Fruit fly (Drosophila melanogaster) whole organism, embryonic: ENCODE measurements around the gene AP-1-2beta.

Source experiments
- Abd-B ChIP-seq: fragments of 200-800 bp; sonication (Bioruptor generic); optimal IDR thresholded peaks from 2 replicates; lab custom pipeline; 2018; ENCODE audit warnings: missing biosample characterization, mild to moderate bottlenecking, missing genetic modification characterization, moderate library complexity
- Atf-2 ChIP-seq: fragments of 200-800 bp; sonication (Bioruptor generic); optimal IDR thresholded peaks from 2 replicates; lab custom pipeline; 2016; ENCODE audit warnings: missing biosample characterization, missing genetic modification characterization
- Awh ChIP-seq: fragments of 200-800 bp; sonication (Bioruptor generic); IDR thresholded peaks from 2 replicates; pipeline ENCODE4, ENCODE4 v1.3.6; 2022; ENCODE audit warnings: missing biosample characterization, missing genetic modification characterization
- B-H1 ChIP-seq: fragments of 200-800 bp; sonication (Bioruptor generic); IDR thresholded peaks from 3 replicates; pipeline ENCODE4 v1.3.6; 2022; ENCODE audit warnings: missing biosample characterization, missing genetic modification characterization
- CG10321 ChIP-seq: fragments of 200-800 bp; sonication (Bioruptor generic); IDR thresholded peaks from 2 replicates; pipeline ENCODE4 v1.3.6; 2022; ENCODE audit warnings: missing biosample characterization, missing genetic modification characterization
- CG10366 ChIP-seq: fragments of 200-800 bp; sonication (Bioruptor generic); IDR thresholded peaks from 2 replicates; pipeline ENCODE4 v1.3.6; 2022; ENCODE audit warnings: missing biosample characterization, missing genetic modification characterization
- CG15514 ChIP-seq: fragments of 200-800 bp; sonication (Bioruptor generic); optimal IDR thresholded peaks from 3 replicates; lab custom pipeline; 2017; ENCODE audit warnings: missing biosample characterization, missing genetic modification characterization, mild to moderate bottlenecking, moderate library complexity, missing genetic modification reagents
- CG16813 ChIP-seq: fragments of 200-800 bp; sonication (Bioruptor generic); IDR thresholded peaks from 3 replicates; pipeline ENCODE4 v1.3.6; 2022; ENCODE audit warnings: missing biosample characterization, missing genetic modification characterization; ENCODE audit not compliant: partially characterized antibody
- CG17186 ChIP-seq: fragments of 200-800 bp; sonication (Bioruptor generic); optimal IDR thresholded peaks from 3 replicates; lab custom pipeline; 2017; ENCODE audit warnings: missing biosample characterization, missing genetic modification reagents, missing genetic modification characterization
- CG17568 ChIP-seq: fragments of 200-800 bp; sonication (Bioruptor generic); optimal IDR thresholded peaks from 2 replicates; lab custom pipeline; 2018; ENCODE audit warnings: missing biosample characterization, mild to moderate bottlenecking, missing genetic modification characterization, moderate library complexity
- CG2116 ChIP-seq: fragments of 200-800 bp; sonication (Bioruptor generic); optimal IDR thresholded peaks from 3 replicates; lab custom pipeline; 2018; ENCODE audit warnings: missing biosample characterization, mild to moderate bottlenecking, missing genetic modification characterization
- CG2120 ChIP-seq: fragments of 200-800 bp; sonication (Bioruptor generic); optimal IDR thresholded peaks from 3 replicates; lab custom pipeline; 2016; ENCODE audit warnings: missing biosample characterization, missing genetic modification characterization
- CG2129 ChIP-seq: fragments of 200-800 bp; sonication (Bioruptor generic); IDR thresholded peaks from 2 replicates; pipeline ENCODE4 v1.3.6; 2022; ENCODE audit warnings: missing biosample characterization, missing genetic modification characterization; ENCODE audit not compliant: partially characterized antibody
- CG30020 ChIP-seq: fragments of 200-800 bp; optimal IDR thresholded peaks from 2 replicates; lab custom pipeline; 2019; ENCODE audit warnings: missing biosample characterization, mild to moderate bottlenecking, missing genetic modification characterization, moderate library complexity
- CG33213 ChIP-seq: fragments of 200-800 bp; sonication (Bioruptor generic); optimal IDR thresholded peaks from 3 replicates; lab custom pipeline; 2016; ENCODE audit warnings: missing biosample characterization, missing genetic modification characterization
- CG34376 ChIP-seq: fragments of 200-800 bp; sonication (Bioruptor generic); optimal IDR thresholded peaks from 2 replicates; lab custom pipeline; 2018; ENCODE audit warnings: missing biosample characterization, mild to moderate bottlenecking, missing genetic modification characterization
- CG7271 ChIP-seq: fragments of 200-800 bp; sonication (Bioruptor generic); optimal IDR thresholded peaks from 2 replicates; lab custom pipeline; 2018; ENCODE audit warnings: missing biosample characterization, mild to moderate bottlenecking, missing genetic modification characterization, moderate library complexity
- CG7357 ChIP-seq: fragments of 200-800 bp; sonication (Bioruptor generic); IDR thresholded peaks from 3 replicates; pipeline ENCODE4 v1.3.6; 2022; ENCODE audit warnings: missing biosample characterization, missing genetic modification characterization
- CG7839 ChIP-seq: fragments of 200-800 bp; sonication (Bioruptor generic); optimal IDR thresholded peaks from 3 replicates; lab custom pipeline; 2018; ENCODE audit warnings: missing biosample characterization, mild to moderate bottlenecking, missing genetic modification characterization, moderate library complexity
- CG8281 ChIP-seq: fragments of 200-800 bp; sonication (Bioruptor generic); optimal IDR thresholded peaks from 2 replicates; lab custom pipeline; 2018; ENCODE audit warnings: missing biosample characterization, mild to moderate bottlenecking, missing genetic modification characterization, moderate library complexity
- CG8359 ChIP-seq: fragments of 200-800 bp; sonication (Bioruptor generic); optimal IDR thresholded peaks from 2 replicates; lab custom pipeline; 2017; ENCODE audit warnings: missing biosample characterization, mild to moderate bottlenecking, missing genetic modification characterization, borderline replicate concordance
- CG9437 ChIP-seq: fragments of 200-800 bp; sonication (Bioruptor generic); optimal IDR thresholded peaks from 2 replicates; lab custom pipeline; 2018; ENCODE audit warnings: missing biosample characterization, mild to moderate bottlenecking, missing genetic modification characterization
- CG9817 ChIP-seq: fragments of 200-800 bp; sonication (Bioruptor generic); optimal IDR thresholded peaks from 2 replicates; lab custom pipeline; 2018; ENCODE audit warnings: missing biosample characterization, mild to moderate bottlenecking, missing genetic modification characterization, moderate library complexity
- CG9876 ChIP-seq: fragments of 200-800 bp; sonication (Bioruptor generic); optimal IDR thresholded peaks from 2 replicates; lab custom pipeline; 2016; ENCODE audit warnings: missing biosample characterization, missing genetic modification characterization
- Hmx ChIP-seq: fragments of 200-800 bp; sonication (Bioruptor generic); optimal IDR thresholded peaks from 2 replicates; lab custom pipeline; 2016; ENCODE audit warnings: missing biosample characterization, missing genetic modification characterization
- Hr3 ChIP-seq: fragments of 200-800 bp; sonication (Bioruptor generic); optimal IDR thresholded peaks from 3 replicates; lab custom pipeline; 2016; ENCODE audit warnings: missing biosample characterization, missing genetic modification characterization
- Lhr ChIP-seq: fragments of 200-800 bp; sonication (Bioruptor generic); optimal IDR thresholded peaks from 3 replicates; lab custom pipeline; 2017; ENCODE audit warnings: mild to moderate bottlenecking, missing biosample characterization, missing genetic modification reagents, missing genetic modification characterization
- MTF-1 ChIP-seq: fragments of 200-800 bp; sonication (Bioruptor generic); optimal IDR thresholded peaks from 2 replicates; lab custom pipeline; 2018; ENCODE audit warnings: missing biosample characterization, mild to moderate bottlenecking, missing genetic modification characterization, borderline replicate concordance
- Scr ChIP-seq: fragments of 200-800 bp; sonication (Bioruptor generic); IDR thresholded peaks from 2 replicates; pipeline ENCODE4 v1.3.6; 2022; ENCODE audit warnings: missing biosample characterization, missing genetic modification characterization; ENCODE audit not compliant: partially characterized antibody
- YL-1 ChIP-seq: fragments of 200-800 bp; sonication (Bioruptor generic); optimal IDR thresholded peaks from 3 replicates; lab custom pipeline; 2017; ENCODE audit warnings: missing biosample characterization, mild to moderate bottlenecking, missing genetic modification characterization
- aop ChIP-seq: fragments of 200-800 bp; sonication (Bioruptor generic); IDR thresholded peaks from 2 replicates; pipeline ENCODE4 v1.3.6; 2022; ENCODE audit warnings: missing biosample characterization, missing genetic modification characterization
- bab2 ChIP-seq: fragments of 200-800 bp; sonication (Bioruptor generic); optimal IDR thresholded peaks from 2 replicates; lab custom pipeline; 2016; ENCODE audit warnings: missing biosample characterization, missing genetic modification characterization
- bigmax ChIP-seq: fragments of 200-800 bp; sonication (Bioruptor generic); optimal IDR thresholded peaks from 2 replicates; lab custom pipeline; 2018; ENCODE audit warnings: missing biosample characterization, mild to moderate bottlenecking, missing genetic modification characterization
- dm ChIP-seq: fragments of 200-800 bp; sonication (Bioruptor generic); optimal IDR thresholded peaks from 3 replicates; lab custom pipeline; 2016; ENCODE audit warnings: missing biosample characterization, missing genetic modification characterization
- en ChIP-seq: fragments of 200-800 bp; sonication (Bioruptor generic); optimal IDR thresholded peaks from 2 replicates; lab custom pipeline; 2016; ENCODE audit warnings: missing biosample characterization, missing genetic modification characterization
- gem ChIP-seq: fragments of 200-800 bp; sonication (Bioruptor generic); optimal IDR thresholded peaks from 2 replicates; lab custom pipeline; 2019; ENCODE audit warnings: missing biosample characterization, mild to moderate bottlenecking, missing genetic modification characterization, moderate library complexity
- gfzf ChIP-seq: fragments of 200-800 bp; sonication (Bioruptor generic); optimal IDR thresholded peaks from 2 replicates; lab custom pipeline; 2016; ENCODE audit warnings: missing biosample characterization, mild to moderate bottlenecking, missing genetic modification characterization, moderate library complexity
- grau ChIP-seq: fragments of 200-800 bp; optimal IDR thresholded peaks from 3 replicates; lab custom pipeline; 2019; ENCODE audit warnings: missing biosample characterization, mild to moderate bottlenecking, missing genetic modification characterization, moderate library complexity
- gro ChIP-seq: fragments of 200-800 bp; sonication (Bioruptor generic); optimal IDR thresholded peaks from 2 replicates; lab custom pipeline; 2016; ENCODE audit warnings: missing biosample characterization, missing genetic modification characterization
- gsb-n ChIP-seq: fragments of 200-800 bp; sonication (Bioruptor generic); optimal IDR thresholded peaks from 3 replicates; lab custom pipeline; 2018; ENCODE audit warnings: missing biosample characterization, mild to moderate bottlenecking, missing genetic modification characterization
- ham ChIP-seq: fragments of 200-800 bp; sonication (Bioruptor generic); IDR thresholded peaks from 2 replicates; pipeline ENCODE4 v1.3.6; 2022; ENCODE audit warnings: missing biosample characterization, missing genetic modification characterization
- knrl ChIP-seq: fragments of 200-800 bp; sonication (Bioruptor generic); IDR thresholded peaks from 3 replicates; pipeline ENCODE4 v1.3.6; 2022; ENCODE audit warnings: missing biosample characterization, missing genetic modification characterization; ENCODE audit not compliant: partially characterized antibody
- luna ChIP-seq: fragments of 200-800 bp; sonication (Bioruptor generic); optimal IDR thresholded peaks from 2 replicates; lab custom pipeline; 2016; ENCODE audit warnings: missing biosample characterization, missing genetic modification characterization
- otp ChIP-seq: fragments of 200-800 bp; sonication (Bioruptor generic); IDR thresholded peaks from 3 replicates; pipeline ENCODE4, ENCODE4 v1.3.6; 2022; ENCODE audit warnings: missing biosample characterization, missing genetic modification characterization
- p53 ChIP-seq: fragments of 200-800 bp; sonication (Bioruptor generic); optimal IDR thresholded peaks from 2 replicates; lab custom pipeline; 2016; ENCODE audit warnings: missing biosample characterization, missing genetic modification characterization
- repo ChIP-seq: fragments of 200-800 bp; sonication (Bioruptor generic); optimal IDR thresholded peaks from 2 replicates; lab custom pipeline; 2016; ENCODE audit warnings: missing biosample characterization, missing genetic modification characterization
- row ChIP-seq: fragments of 200-800 bp; sonication (Bioruptor generic); IDR thresholded peaks from 3 replicates; pipeline ENCODE4 v1.3.6; 2022; ENCODE audit warnings: missing biosample characterization, missing genetic modification characterization
- stwl ChIP-seq: fragments of 200-800 bp; sonication (Bioruptor generic); optimal IDR thresholded peaks from 3 replicates; lab custom pipeline; 2018; ENCODE audit warnings: missing biosample characterization, mild to moderate bottlenecking, missing genetic modification characterization, moderate library complexity
- tgo ChIP-seq: fragments of 200-800 bp; sonication (Bioruptor generic); IDR thresholded peaks from 3 replicates; pipeline ENCODE4 v1.3.6; 2022; ENCODE audit warnings: missing biosample characterization, missing genetic modification characterization
- zen ChIP-seq: fragments of 200-800 bp; sonication (Bioruptor generic); optimal IDR thresholded peaks from 3 replicates; lab custom pipeline; 2018; ENCODE audit warnings: missing biosample characterization, mild to moderate bottlenecking, missing genetic modification characterization, moderate library complexity
- zfh2 ChIP-seq: fragments of 200-800 bp; sonication (Bioruptor generic); optimal IDR thresholded peaks from 2 replicates; lab custom pipeline; 2016; ENCODE audit warnings: missing biosample characterization, missing genetic modification characterization

Gene AP-1-2beta

DNA sequence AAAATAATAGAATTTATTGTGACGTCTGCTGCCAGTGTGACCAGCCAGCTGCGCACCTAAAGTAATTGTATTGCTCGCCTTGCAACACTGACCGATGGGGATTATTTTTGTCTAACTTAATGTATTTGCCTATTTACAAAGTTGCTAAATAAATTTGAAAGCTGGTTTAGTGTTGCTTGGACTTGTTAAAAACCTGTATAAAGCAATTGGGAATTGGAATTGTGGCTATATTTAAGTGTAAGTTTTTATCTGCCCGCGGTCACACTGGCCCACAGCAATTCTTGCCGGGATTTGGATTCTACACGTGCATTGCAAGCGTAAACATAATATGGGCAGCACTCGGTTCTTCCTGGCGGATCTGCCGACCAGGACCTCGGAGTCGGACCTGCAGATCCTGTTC lies 26.7 kb upstream of the AP-1-2beta start, which contains the start of the genes CG14230 and CG14232 (continued):
- TF ChIP-seq ham, result no peak
- TF ChIP-seq tgo (GFP tag; lab: Robert Waterston, UW), result no peak
- TF ChIP-seq CG34376 (GFP tag; lab: Kevin White, UChicago), result no peak
- peak; percentile 56 for TF ChIP-seq CG2116 (GFP tag; lab: Kevin White, UChicago)
- peak; percentile 87 for TF ChIP-seq YL-1 (GFP tag; lab: Kevin White, UChicago)
- TF ChIP-seq Abd-B (GFP tag; lab: Kevin White, UChicago), result peak; percentile 61
- no peak for TF ChIP-seq Awh
- TF ChIP-seq CG7271 (tag; lab: Kevin White, UChicago), result no peak
- peak; percentile 47 for TF ChIP-seq CG30020 (tag; lab: Kevin White, UChicago)
- no peak for TF ChIP-seq MTF-1 (GFP tag; lab: Kevin White, UChicago)
- no peak for TF ChIP-seq CG2129 (GFP tag; lab: Robert Waterston, UW)
- TF ChIP-seq gro (GFP tag; lab: Kevin White, UChicago), result peak; percentile 8
- 0 out of 2 replicates have a peak, but pooled peaks have one; percentile 33 for TF ChIP-seq Scr (GFP tag; lab: Robert Waterston, UW)
- TF ChIP-seq CG16813 (GFP tag; lab: Robert Waterston, UW), result no peak
- no peak for TF ChIP-seq gem (tag; lab: Kevin White, UChicago)
- TF ChIP-seq CG33213 (GFP tag; lab: Kevin White, UChicago), result peak; percentile 16
- TF ChIP-seq dm, result peak; percentile 84
- TF ChIP-seq B-H1, result no peak
- TF ChIP-seq Lhr (GFP tag; lab: Kevin White, UChicago), result peak; percentile 2
- TF ChIP-seq CG7357 (GFP tag; lab: Robert Waterston, UW), result no peak
- no peak for TF ChIP-seq CG10321 (GFP tag; lab: Robert Waterston, UW)
- TF ChIP-seq bab2 (GFP tag; lab: Kevin White, UChicago), result no peak
- peak; percentile 41 for TF ChIP-seq CG15514 (GFP tag; lab: Kevin White, UChicago)
- TF ChIP-seq repo (GFP tag; lab: Kevin White, UChicago), result no peak
- TF ChIP-seq CG9817 (tag; lab: Kevin White, UChicago), result no peak
- TF ChIP-seq CG10366 (GFP tag; lab: Robert Waterston, UW), result no peak
- no peak for TF ChIP-seq CG17568 (GFP tag; lab: Kevin White, UChicago)
- peak; percentile 42 for TF ChIP-seq CG2120 (GFP tag; lab: Kevin White, UChicago)
- no peak for TF ChIP-seq bigmax (GFP tag; lab: Kevin White, UChicago)
- TF ChIP-seq Atf-2 (GFP tag; lab: Kevin White, UChicago), result no peak
- 0 out of 3 replicates have a peak, but pooled peaks have one; percentile 21 for TF ChIP-seq row (GFP tag; lab: Robert Waterston, UW)
- TF ChIP-seq zen (tag; lab: Kevin White, UChicago), result no peak
- no peak for TF ChIP-seq CG9876 (GFP tag; lab: Kevin White, UChicago)
- TF ChIP-seq otp (GFP tag; lab: Robert Waterston, UW), result no peak
- no peak for TF ChIP-seq aop (GFP tag; lab: Robert Waterston, UW)
- peak; percentile 42 for TF ChIP-seq CG17186
- TF ChIP-seq gsb-n (tag; lab: Kevin White, UChicago), result no peak
- no peak for TF ChIP-seq CG8359 (GFP tag; lab: Kevin White, UChicago)
- TF ChIP-seq Hmx, result no peak
- peak; percentile 87 for TF ChIP-seq gfzf (GFP tag; lab: Kevin White, UChicago)
- TF ChIP-seq en, result no peak
- no peak for TF ChIP-seq luna (GFP tag; lab: Kevin White, UChicago)
- TF ChIP-seq stwl (tag; lab: Kevin White, UChicago), result peak; percentile 89
- peak; percentile 6 for TF ChIP-seq zfh2 (GFP tag; lab: Kevin White, UChicago)
- TF ChIP-seq knrl (GFP tag; lab: Robert Waterston, UW), result 0 out of 3 replicates have a peak, but pooled peaks have one; percentile 39
- no peak for TF ChIP-seq CG9437 (GFP tag; lab: Kevin White, UChicago)
- TF ChIP-seq Hr3 (GFP tag; lab: Kevin White, UChicago), result no peak
- TF ChIP-seq grau (tag; lab: Kevin White, UChicago), result peak; percentile 17
- no peak for TF ChIP-seq p53 (GFP tag; lab: Kevin White, UChicago)
- TF ChIP-seq CG7839, result no peak
- no peak for TF ChIP-seq CG8281 (tag; lab: Kevin White, UChicago)
